Worm (Caenorhabditis elegans) whole organism, L4 larva: ENCODE measurements around the gene atn-1.

ENCODE experiments used
- D1046.2 ChIP-seq: fragments of 200-800 bp; sonication (Bioruptor generic); IDR thresholded peaks from 2 replicates; pipeline ENCODE4 v1.3.6; 2022; ENCODE audit warnings: missing genetic modification characterization, missing compliant biosample characterization
- F26F4.8 ChIP-seq: fragments of 200-800 bp; sonication (Bioruptor generic); conservative IDR thresholded peaks from 2 replicates; pipeline ENCODE4 v1.3.6; 2022; ENCODE audit warnings: missing genetic modification characterization, missing compliant biosample characterization
- F49E8.2 ChIP-seq: sonication (generic microtip); optimal IDR thresholded peaks from 2 replicates; lab custom pipeline; 2016; ENCODE audit warnings: missing compliant biosample characterization, mild to moderate bottlenecking, missing genetic modification characterization, borderline replicate concordance
- T20F7.1 ChIP-seq: fragments of 200-800 bp; sonication (Bioruptor generic); optimal IDR thresholded peaks from 2 replicates; lab custom pipeline; 2018; ENCODE audit warnings: mild to moderate bottlenecking, missing genetic modification characterization, missing compliant biosample characterization
- T26A8.4 ChIP-seq: fragments of 200-800 bp; sonication (Bioruptor generic); IDR thresholded peaks from 2 replicates; pipeline ENCODE4 v1.3.6; 2022; ENCODE audit warnings: missing genetic modification characterization, missing compliant biosample characterization
- Y48G9A.11 ChIP-seq: fragments of 200-800 bp; sonication (Bioruptor generic); IDR thresholded peaks from 2 replicates; pipeline ENCODE4 v1.3.6; 2022; ENCODE audit warnings: missing genetic modification reagents, missing genetic modification characterization, missing compliant biosample characterization
- aha-1 ChIP-seq: fragments of 150-350 bp; peaks from one replicate; lab custom pipeline; 2014; ENCODE audit warnings: missing biosample characterization, missing genetic modification characterization
- attf-4 ChIP-seq: sonication (generic microtip); optimal IDR thresholded peaks from 3 replicates; lab custom pipeline; 2017; ENCODE audit warnings: missing biosample characterization, missing genetic modification characterization
- ceh-28 ChIP-seq: fragments of 150-350 bp; optimal IDR thresholded peaks from 2 replicates; lab custom pipeline; 2014; ENCODE audit warnings: missing biosample characterization, missing genetic modification reagents, missing genetic modification characterization
- ceh-62 ChIP-seq: sonication (generic microtip); optimal IDR thresholded peaks from 2 replicates; lab custom pipeline; 2017; ENCODE audit warnings: missing biosample characterization, missing genetic modification characterization
- ces-1 ChIP-seq: fragments of 150-350 bp; sonication (generic microtip); optimal IDR thresholded peaks from 4 replicates; lab custom pipeline; 2014; ENCODE audit warnings: missing biosample characterization, missing genetic modification reagents, missing genetic modification characterization
- daf-12 ChIP-seq: fragments of 150-350 bp; optimal IDR thresholded peaks from 2 replicates; lab custom pipeline; 2014; ENCODE audit warnings: missing biosample characterization, missing genetic modification reagents, missing genetic modification characterization
- dmd-9 ChIP-seq: fragments of 200-800 bp; sonication (Bioruptor generic); IDR thresholded peaks from 2 replicates; pipeline ENCODE4 v1.3.6; 2022; ENCODE audit warnings: missing genetic modification reagents, missing genetic modification characterization, missing compliant biosample characterization
- dpl-1 ChIP-seq: fragments of 150-350 bp; optimal IDR thresholded peaks from 2 replicates; lab custom pipeline; 2014; ENCODE audit warnings: missing biosample characterization, missing genetic modification reagents, missing genetic modification characterization
- dve-1 ChIP-seq: sonication (generic microtip); optimal IDR thresholded peaks from 2 replicates; lab custom pipeline; 2017; ENCODE audit warnings: antibody characterized with exemption, mild to moderate bottlenecking, missing genetic modification characterization, missing compliant biosample characterization; ENCODE audit not compliant: insufficient read depth
- egl-43 ChIP-seq: fragments of 200-800 bp; sonication (Bioruptor generic); IDR thresholded peaks from 2 replicates; pipeline ENCODE4 v1.3.6; 2022; ENCODE audit warnings: missing genetic modification reagents, missing genetic modification characterization, missing compliant biosample characterization
- gei-8 ChIP-seq: fragments of 200-800 bp; sonication (Bioruptor generic); optimal IDR thresholded peaks from 2 replicates; lab custom pipeline; 2018; ENCODE audit warnings: mild to moderate bottlenecking, missing genetic modification characterization, missing compliant biosample characterization
- hlh-30 ChIP-seq: sonication (generic microtip); optimal IDR thresholded peaks from 2 replicates; lab custom pipeline; 2017; ENCODE audit warnings: antibody characterized with exemption, mild to moderate bottlenecking, missing genetic modification characterization, missing compliant biosample characterization; ENCODE audit not compliant: insufficient read depth
- jun-1 ChIP-seq: fragments of 150-350 bp; optimal IDR thresholded peaks from 2 replicates; lab custom pipeline; 2014; ENCODE audit warnings: missing biosample characterization, missing genetic modification reagents, missing genetic modification characterization
- lin-1 ChIP-seq: fragments of 200-800 bp; sonication (Bioruptor generic); IDR thresholded peaks from 2 replicates; pipeline ENCODE4 v1.3.6; 2022; ENCODE audit warnings: missing genetic modification reagents, missing genetic modification characterization, missing compliant biosample characterization
- lin-13 ChIP-seq: fragments of 150-350 bp; optimal IDR thresholded peaks from 2 replicates; lab custom pipeline; 2014; ENCODE audit warnings: missing biosample characterization, missing genetic modification reagents, missing genetic modification characterization
- lin-15B ChIP-seq: fragments of 150-350 bp; sonication (generic microtip); optimal IDR thresholded peaks from 3 replicates; lab custom pipeline; 2014; ENCODE audit warnings: missing biosample characterization, missing genetic modification characterization
- lin-29 ChIP-seq: fragments of 200-800 bp; sonication (Bioruptor generic); IDR thresholded peaks from 2 replicates; pipeline ENCODE4 v1.3.6; 2022; ENCODE audit warnings: missing genetic modification reagents, missing genetic modification characterization, missing compliant biosample characterization
- lin-39 ChIP-seq: fragments of 150-350 bp; optimal IDR thresholded peaks from 2 replicates; lab custom pipeline; 2014; ENCODE audit warnings: missing biosample characterization, missing genetic modification reagents, missing genetic modification characterization
- lir-3 ChIP-seq: sonication (generic microtip); optimal IDR thresholded peaks from 2 replicates; lab custom pipeline; 2016; ENCODE audit warnings: mild to moderate bottlenecking, missing genetic modification characterization, missing compliant biosample characterization
- mdt-29 ChIP-seq: fragments of 200-800 bp; sonication (Bioruptor generic); IDR thresholded peaks from 2 replicates; pipeline ENCODE4 v1.3.6; 2022; ENCODE audit warnings: missing genetic modification reagents, missing genetic modification characterization, missing compliant biosample characterization
- mep-1 ChIP-seq: fragments of 150-350 bp; sonication (generic microtip); optimal IDR thresholded peaks from 3 replicates; lab custom pipeline; 2014; ENCODE audit warnings: missing biosample characterization, missing genetic modification characterization
- mxl-3 ChIP-seq: fragments of 200-800 bp; sonication (Bioruptor generic); optimal IDR thresholded peaks from 2 replicates; lab custom pipeline; 2018; ENCODE audit warnings: mild to moderate bottlenecking, missing genetic modification characterization, missing compliant biosample characterization
- nhr-237 ChIP-seq: sonication (generic microtip); optimal IDR thresholded peaks from 2 replicates; lab custom pipeline; 2017; ENCODE audit warnings: missing biosample characterization, missing genetic modification characterization
- nhr-25 ChIP-seq: sonication (generic microtip); optimal IDR thresholded peaks from 2 replicates; lab custom pipeline; 2017; ENCODE audit warnings: missing genetic modification characterization, mild to moderate bottlenecking, missing compliant biosample characterization, antibody characterized with exemption, moderate library complexity, borderline replicate concordance; ENCODE audit not compliant: insufficient read depth
- nhr-41 ChIP-seq: fragments of 200-800 bp; sonication (Bioruptor generic); IDR thresholded peaks from 2 replicates; pipeline ENCODE4 v1.3.6; 2022; ENCODE audit warnings: missing genetic modification reagents, missing genetic modification characterization, missing compliant biosample characterization
- nhr-42 ChIP-seq: fragments of 200-800 bp; sonication (Bioruptor generic); IDR thresholded peaks from 2 replicates; pipeline ENCODE4 v1.3.6; 2022; ENCODE audit warnings: missing genetic modification characterization, missing compliant biosample characterization
- nhr-48 ChIP-seq: sonication (generic microtip); optimal IDR thresholded peaks from 2 replicates; lab custom pipeline; 2016; ENCODE audit warnings: mild to moderate bottlenecking, missing genetic modification characterization, missing compliant biosample characterization
- nhr-6 ChIP-seq: fragments of 150-350 bp; optimal IDR thresholded peaks from 2 replicates; lab custom pipeline; 2014; ENCODE audit warnings: missing biosample characterization, missing genetic modification characterization
- nhr-76 ChIP-seq: fragments of 150-350 bp; optimal IDR thresholded peaks from 2 replicates; lab custom pipeline; 2014; ENCODE audit warnings: missing biosample characterization, missing genetic modification characterization
- nhr-77 ChIP-seq: fragments of 150-350 bp; optimal IDR thresholded peaks from 2 replicates; lab custom pipeline; 2014; ENCODE audit warnings: missing biosample characterization, missing genetic modification characterization
- pha-4 ChIP-seq, 2 experiments: fragments of 150-350 bp in 1 of 2; fragments of 200-800 bp in 1 of 2; sonication (Bioruptor generic) in 1 of 2; IDR thresholded peaks in 1 of 2; optimal IDR thresholded peaks in 1 of 2; 2 replicates each; pipeline versions ENCODE4 v1.3.6 to Lab custom; 2014 to 2022; ENCODE audit warnings: missing genetic modification characterization in 2 of 2, missing genetic modification reagents in 2 of 2, missing biosample characterization in 1 of 2, missing compliant biosample characterization in 1 of 2
- php-3 ChIP-seq: fragments of 200-800 bp; sonication (Bioruptor generic); IDR thresholded peaks from 2 replicates; pipeline ENCODE4 v1.3.6; 2022; ENCODE audit warnings: missing genetic modification reagents, missing genetic modification characterization, missing compliant biosample characterization
- pqm-1 ChIP-seq: sonication (generic microtip); optimal IDR thresholded peaks from 2 replicates; lab custom pipeline; 2017; ENCODE audit warnings: missing biosample characterization, missing genetic modification characterization
- rbr-2 ChIP-seq: sonication (generic microtip); optimal IDR thresholded peaks from 2 replicates; lab custom pipeline; 2016; ENCODE audit warnings: missing genotype, missing genetic modification characterization, missing compliant biosample characterization
- saeg-2 ChIP-seq: fragments of 200-800 bp; sonication (Bioruptor generic); IDR thresholded peaks from 2 replicates; pipeline ENCODE4 v1.3.6; 2022; ENCODE audit warnings: missing genetic modification reagents, missing genetic modification characterization, missing compliant biosample characterization
- snpc-1.2 ChIP-seq: fragments of 200-800 bp; sonication (Bioruptor generic); IDR thresholded peaks from 2 replicates; pipeline ENCODE4 v1.3.6; 2022; ENCODE audit warnings: missing genetic modification reagents, missing genetic modification characterization, missing compliant biosample characterization
- snpc-4 ChIP-seq: fragments of 150-350 bp; optimal IDR thresholded peaks from 2 replicates; lab custom pipeline; 2014; ENCODE audit warnings: missing biosample characterization, missing genetic modification characterization
- tra-1 ChIP-seq: fragments of 200-800 bp; sonication (Bioruptor generic); IDR thresholded peaks from 2 replicates; pipeline ENCODE4 v1.3.6; 2022; ENCODE audit warnings: missing genetic modification reagents, missing genetic modification characterization, missing compliant biosample characterization
- zag-1 ChIP-seq: fragments of 150-350 bp; optimal IDR thresholded peaks from 2 replicates; lab custom pipeline; 2014; ENCODE audit warnings: missing biosample characterization, missing genetic modification characterization
- zfp-2 ChIP-seq: sonication (generic microtip); optimal IDR thresholded peaks from 2 replicates; lab custom pipeline; 2016; ENCODE audit warnings: mild to moderate bottlenecking, missing genetic modification characterization, missing compliant biosample characterization
- zip-11 ChIP-seq: fragments of 200-800 bp; sonication (Bioruptor generic); IDR thresholded peaks from 2 replicates; pipeline ENCODE4 v1.3.6; 2022; ENCODE audit warnings: missing genetic modification characterization, missing compliant biosample characterization
- ztf-11 ChIP-seq: fragments of 150-350 bp; optimal IDR thresholded peaks from 2 replicates; lab custom pipeline; 2014; ENCODE audit warnings: missing biosample characterization, missing genetic modification characterization
- ztf-7 ChIP-seq: fragments of 150-350 bp; optimal IDR thresholded peaks from 2 replicates; lab custom pipeline; 2014; ENCODE audit warnings: missing biosample characterization, missing genetic modification characterization

Gene atn-1

ce11 chrV:12465399-12465798 is 12.8 kb upstream of the atn-1 start (continued):
- no peak for TF ChIP-seq zip-11 (GFP tag; lab: Robert Waterston, UW)
- no peak for TF ChIP-seq daf-12 (tag; lab: Kevin White, UChicago)
- peak; percentile 31 for TF ChIP-seq ceh-28 (tag; lab: Kevin White, UChicago)
- TF ChIP-seq nhr-77 (tag; lab: Kevin White, UChicago), result no peak
- TF ChIP-seq lin-15B (tag; lab: Kevin White, UChicago), result no peak
- TF ChIP-seq lin-39, result no peak
- no peak for TF ChIP-seq tra-1 (GFP tag; lab: Robert Waterston, UW)
- TF ChIP-seq lin-29 (GFP tag; lab: Robert Waterston, UW), result no peak
- peak; percentile 46 for TF ChIP-seq nhr-48 (tag; lab: Kevin White, UChicago)
- no peak for TF ChIP-seq mdt-29 (GFP tag; lab: Robert Waterston, UW)
- no peak for TF ChIP-seq nhr-76
- TF ChIP-seq mxl-3 (GFP tag; lab: Kevin White, UChicago), result peak; percentile 40
- no peak for TF ChIP-seq aha-1 (tag; lab: Kevin White, UChicago)
- TF ChIP-seq F49E8.2 (tag; lab: Kevin White, UChicago), result no peak
- TF ChIP-seq hlh-30 (tag; lab: Kevin White, UChicago), result peak; percentile 37
- no peak for TF ChIP-seq Y48G9A.11 (GFP tag; lab: Robert Waterston, UW)
- no peak for TF ChIP-seq ztf-11
- peak; percentile 14 for TF ChIP-seq zag-1
- no peak for TF ChIP-seq ztf-7 (tag; lab: Kevin White, UChicago)
- TF ChIP-seq nhr-42 (GFP tag; lab: Robert Waterston, UW), result no peak
- no peak for TF ChIP-seq php-3
- no peak for TF ChIP-seq nhr-237 (tag; lab: Kevin White, UChicago)
- TF ChIP-seq ceh-62, result no peak
- peak; percentile 50 for TF ChIP-seq nhr-6
- no peak for TF ChIP-seq gei-8 (GFP tag; lab: Kevin White, UChicago)
- 0 out of 2 replicates have a peak, but pooled peaks have one; percentile 45 for TF ChIP-seq T26A8.4 (GFP tag; lab: Robert Waterston, UW)
- no peak for TF ChIP-seq dmd-9 (GFP tag; lab: Robert Waterston, UW)
- no peak for TF ChIP-seq nhr-41
- TF ChIP-seq lin-13 (GFP tag; lab: Kevin White, UChicago), result no peak
- TF ChIP-seq egl-43 (GFP tag; lab: Robert Waterston, UW), result peak; percentile 71
- no peak for TF ChIP-seq D1046.2 (GFP tag; lab: Robert Waterston, UW)
- peak; percentile 72 for TF ChIP-seq ces-1 (GFP tag; lab: Kevin White, UChicago)
- no peak for TF ChIP-seq F26F4.8 (GFP tag; lab: Robert Waterston, UW)
- TF ChIP-seq nhr-25, result no peak

- TF ChIP-seq pha-4 (GFP tag; IDR thresholded peaks at IDR 0.05; lab: Robert Waterston, UW), result no peak
- no peak for TF ChIP-seq pha-4 (tag; optimal IDR thresholded peaks at IDR 0.05; lab: Kevin White, UChicago)
- peak; percentile 55 for TF ChIP-seq nhr-6
- TF ChIP-seq, all 104 proteins: peak for 1
These were observed 11.6 kb upstream of the atn-1 start for ce11 chrV:12466653-12467052.

ce11 chrV:12467755-12468154 is 10.5 kb upstream of the atn-1 start:
- TF ChIP-seq gei-8 (GFP tag; lab: Kevin White, UChicago) (no peak), T20F7.1 (GFP tag; lab: Kevin White, UChicago) (no peak), mxl-3 (GFP tag; lab: Kevin White, UChicago) (no peak), pha-4 (GFP tag; IDR thresholded peaks at IDR 0.05; lab: Robert Waterston, UW) (no peak), pha-4 (tag; optimal IDR thresholded peaks at IDR 0.05; lab: Kevin White, UChicago) (no peak), jun-1 (tag; lab: Kevin White, UChicago) (no peak), mep-1 (tag; lab: Kevin White, UChicago) (no peak), attf-4 (tag; lab: Kevin White, UChicago) (no peak), dve-1 (tag; lab: Kevin White, UChicago) (peak; percentile 71), snpc-4 (tag; lab: Kevin White, UChicago) (no peak), lin-1 (GFP tag; lab: Robert Waterston, UW) (peak; percentile 45; the same call in 1 of the 2 replicates), dpl-1 (GFP tag; lab: Kevin White, UChicago) (no peak), ceh-28 (tag; lab: Kevin White, UChicago) (no peak), rbr-2 (tag; lab: Kevin White, UChicago) (no peak), saeg-2 (GFP tag; lab: Robert Waterston, UW) (no peak), zfp-2 (no peak), snpc-1.2 (GFP tag; lab: Robert Waterston, UW) (no peak), nhr-237 (tag; lab: Kevin White, UChicago) (no peak), daf-12 (tag; lab: Kevin White, UChicago) (no peak), pqm-1 (peak; percentile 96), nhr-6 (no peak), lir-3 (tag; lab: Kevin White, UChicago) (no peak)
